Worm (Caenorhabditis elegans) whole organism, L2 larva: ENCODE results near the gene Y39A1A.31.

Experiments used
- C34F6.9 ChIP-seq: fragments of 150-350 bp; optimal IDR thresholded peaks from 2 replicates; lab custom pipeline; 2014; ENCODE audit warnings: missing biosample characterization, missing genetic modification characterization
- F13H6.1 ChIP-seq: sonication (generic microtip); optimal IDR thresholded peaks from 2 replicates; lab custom pipeline; 2016; ENCODE audit warnings: missing genetic modification characterization, missing compliant biosample characterization
- R02D3.7 ChIP-seq: fragments of 150-350 bp; optimal IDR thresholded peaks from 2 replicates; lab custom pipeline; 2014; ENCODE audit warnings: missing biosample characterization, missing genetic modification characterization
- Y55F3AM.14 ChIP-seq: fragments of 200-800 bp; sonication (Bioruptor generic); optimal IDR thresholded peaks from 2 replicates; lab custom pipeline; 2018; ENCODE audit warnings: mild to moderate bottlenecking, missing genetic modification characterization, missing compliant biosample characterization
- ZK546.5 ChIP-seq: sonication (generic microtip); optimal IDR thresholded peaks from 2 replicates; lab custom pipeline; 2017; ENCODE audit warnings: missing biosample characterization, missing genetic modification characterization
- alr-1 ChIP-seq: fragments of 150-350 bp; optimal IDR thresholded peaks from 2 replicates; lab custom pipeline; 2014; ENCODE audit warnings: missing biosample characterization, missing genetic modification characterization
- aly-2 ChIP-seq: fragments of 150-350 bp; optimal IDR thresholded peaks from 2 replicates; lab custom pipeline; 2014; ENCODE audit warnings: missing biosample characterization, missing genetic modification characterization
- ama-1 ChIP-seq: fragments of 150-350 bp; optimal IDR thresholded peaks from 2 replicates; lab custom pipeline; 2018; ENCODE audit warnings: inconsistent platforms
- blmp-1 ChIP-seq: sonication (generic microtip); optimal IDR thresholded peaks from 2 replicates; lab custom pipeline; 2017; ENCODE audit warnings: missing genetic modification characterization, mild to moderate bottlenecking, missing compliant biosample characterization, antibody characterized with exemption, moderate library complexity; ENCODE audit not compliant: insufficient read depth
- ceh-16 ChIP-seq: fragments of 150-350 bp; optimal IDR thresholded peaks from 2 replicates; lab custom pipeline; 2014; ENCODE audit warnings: missing biosample characterization, missing genetic modification characterization
- crh-2 ChIP-seq: sonication (generic microtip); optimal IDR thresholded peaks from 2 replicates; lab custom pipeline; 2017; ENCODE audit warnings: missing biosample characterization, missing genetic modification characterization
- dmd-4 ChIP-seq: sonication (generic microtip); optimal IDR thresholded peaks from 2 replicates; lab custom pipeline; 2017; ENCODE audit warnings: missing biosample characterization, missing genetic modification characterization
- egl-27 ChIP-seq: sonication (generic microtip); optimal IDR thresholded peaks from 3 replicates; lab custom pipeline; 2017; ENCODE audit warnings: missing biosample characterization, missing genetic modification reagents, missing genetic modification characterization
- elt-3 ChIP-seq: sonication (generic microtip); optimal IDR thresholded peaks from 2 replicates; lab custom pipeline; 2017; ENCODE audit warnings: missing biosample characterization, missing genetic modification characterization
- fos-1 ChIP-seq: fragments of 150-350 bp; optimal IDR thresholded peaks from 2 replicates; lab custom pipeline; 2014; ENCODE audit warnings: missing biosample characterization, missing genetic modification characterization
- gmeb-1 ChIP-seq: fragments of 150-350 bp; optimal IDR thresholded peaks from 2 replicates; lab custom pipeline; 2014; ENCODE audit warnings: missing biosample characterization, missing genetic modification characterization
- lin-11 ChIP-seq: fragments of 150-350 bp; sonication (generic microtip); optimal IDR thresholded peaks from 2 replicates; lab custom pipeline; 2014; ENCODE audit warnings: missing biosample characterization, missing genetic modification characterization, inconsistent platforms, mixed read lengths
- lin-13 ChIP-seq: fragments of 150-350 bp; optimal IDR thresholded peaks from 2 replicates; lab custom pipeline; 2014; ENCODE audit warnings: missing biosample characterization, missing genetic modification reagents, missing genetic modification characterization
- lin-39 ChIP-seq: fragments of 150-350 bp; optimal IDR thresholded peaks from 2 replicates; lab custom pipeline; 2014; ENCODE audit warnings: missing biosample characterization, missing genetic modification reagents, missing genetic modification characterization
- lsy-2 ChIP-seq, 2 experiments: fragments of 150-350 bp in 1 of 2; sonication (generic microtip) in 1 of 2; optimal IDR thresholded peaks; 2 replicates each; lab custom pipeline; 2014 to 2017; ENCODE audit warnings: missing biosample characterization in 2 of 2, missing genetic modification characterization in 2 of 2
- mab-5 ChIP-seq: fragments of 150-350 bp; optimal IDR thresholded peaks from 2 replicates; lab custom pipeline; 2014; ENCODE audit warnings: missing biosample characterization, missing genetic modification characterization
- mdl-1 ChIP-seq, 2 experiments: fragments of 150-350 bp in 1 of 2; sonication (generic microtip) in 1 of 2; optimal IDR thresholded peaks; 2 replicates each; lab custom pipeline; 2017; ENCODE audit warnings: missing biosample characterization in 2 of 2, missing genetic modification characterization in 2 of 2
- nhr-10 ChIP-seq: sonication (generic microtip); optimal IDR thresholded peaks from 2 replicates; lab custom pipeline; 2017; ENCODE audit warnings: missing biosample characterization, missing genetic modification characterization
- nhr-11 ChIP-seq: fragments of 150-350 bp; optimal IDR thresholded peaks from 2 replicates; lab custom pipeline; 2014; ENCODE audit warnings: missing biosample characterization, missing genetic modification characterization
- nhr-12 ChIP-seq: fragments of 150-350 bp; optimal IDR thresholded peaks from 2 replicates; lab custom pipeline; 2014; ENCODE audit warnings: missing biosample characterization, missing genetic modification characterization
- nhr-129 ChIP-seq: fragments of 150-350 bp; optimal IDR thresholded peaks from 2 replicates; lab custom pipeline; 2014; ENCODE audit warnings: missing biosample characterization, missing genetic modification characterization
- nhr-21 ChIP-seq: fragments of 150-350 bp; optimal IDR thresholded peaks from 2 replicates; lab custom pipeline; 2014; ENCODE audit warnings: missing biosample characterization, missing genetic modification characterization
- nhr-23 ChIP-seq: fragments of 150-350 bp; optimal IDR thresholded peaks from 2 replicates; lab custom pipeline; 2014; ENCODE audit warnings: missing biosample characterization, missing genetic modification reagents, missing genetic modification characterization
- nhr-237 ChIP-seq: fragments of 150-350 bp; optimal IDR thresholded peaks from 2 replicates; lab custom pipeline; 2014; ENCODE audit warnings: missing biosample characterization, missing genetic modification characterization
- nhr-25 ChIP-seq: fragments of 150-350 bp; sonication (generic microtip); optimal IDR thresholded peaks from 3 replicates; lab custom pipeline; 2014; ENCODE audit warnings: missing biosample characterization, missing genetic modification characterization
- nhr-6 ChIP-seq: fragments of 150-350 bp; optimal IDR thresholded peaks from 2 replicates; lab custom pipeline; 2014; ENCODE audit warnings: missing biosample characterization, missing genetic modification characterization
- nhr-77 ChIP-seq: fragments of 150-350 bp; optimal IDR thresholded peaks from 2 replicates; lab custom pipeline; 2014; ENCODE audit warnings: missing biosample characterization, missing genetic modification characterization
- peb-1 ChIP-seq: fragments of 150-350 bp; optimal IDR thresholded peaks from 2 replicates; lab custom pipeline; 2014; ENCODE audit warnings: missing biosample characterization, missing genetic modification characterization
- sem-4 ChIP-seq: fragments of 150-350 bp; optimal IDR thresholded peaks from 2 replicates; lab custom pipeline; 2014; ENCODE audit warnings: missing biosample characterization, missing genetic modification reagents, missing genetic modification characterization
- skn-1 ChIP-seq: sonication (generic microtip); optimal IDR thresholded peaks from 2 replicates; lab custom pipeline; 2017; ENCODE audit warnings: missing biosample characterization, missing genetic modification characterization
- sma-3 ChIP-seq: sonication (generic microtip); optimal IDR thresholded peaks from 2 replicates; lab custom pipeline; 2016; ENCODE audit warnings: missing genetic modification reagents, missing genetic modification characterization, missing compliant biosample characterization
- sma-9 ChIP-seq, 2 experiments: fragments of 150-350 bp in 1 of 2; sonication (generic microtip) in 1 of 2; optimal IDR thresholded peaks; 2 replicates each; lab custom pipeline; 2014 to 2016; ENCODE audit warnings: missing genetic modification characterization in 2 of 2, mild to moderate bottlenecking in 1 of 2, missing biosample characterization in 1 of 2, missing compliant biosample characterization in 1 of 2, missing genetic modification reagents in 1 of 2, moderate library complexity in 1 of 2
- snpc-4 ChIP-seq: fragments of 150-350 bp; optimal IDR thresholded peaks from 2 replicates; lab custom pipeline; 2014; ENCODE audit warnings: missing biosample characterization, missing genetic modification characterization
- unc-55 ChIP-seq: fragments of 150-350 bp; sonication (generic microtip); optimal IDR thresholded peaks from 3 replicates; lab custom pipeline; 2014; ENCODE audit warnings: missing biosample characterization, missing genetic modification reagents, missing genetic modification characterization
- unc-62 ChIP-seq: fragments of 150-350 bp; optimal IDR thresholded peaks from 2 replicates; lab custom pipeline; 2014; ENCODE audit warnings: missing biosample characterization, missing genetic modification reagents, missing genetic modification characterization
- zag-1 ChIP-seq: fragments of 150-350 bp; optimal IDR thresholded peaks from 2 replicates; lab custom pipeline; 2014; ENCODE audit warnings: missing biosample characterization, missing genetic modification characterization
- ztf-1 ChIP-seq: fragments of 200-800 bp; sonication (Bioruptor generic); conservative IDR thresholded peaks from 2 replicates; pipeline ENCODE4 v1.3.6; 2022; ENCODE audit warnings: missing genetic modification characterization, missing compliant biosample characterization
- ztf-11 ChIP-seq: sonication (generic microtip); optimal IDR thresholded peaks from 2 replicates; lab custom pipeline; 2017; ENCODE audit warnings: missing biosample characterization, missing genetic modification characterization

The Y39A1A.31 gene

DNA sequence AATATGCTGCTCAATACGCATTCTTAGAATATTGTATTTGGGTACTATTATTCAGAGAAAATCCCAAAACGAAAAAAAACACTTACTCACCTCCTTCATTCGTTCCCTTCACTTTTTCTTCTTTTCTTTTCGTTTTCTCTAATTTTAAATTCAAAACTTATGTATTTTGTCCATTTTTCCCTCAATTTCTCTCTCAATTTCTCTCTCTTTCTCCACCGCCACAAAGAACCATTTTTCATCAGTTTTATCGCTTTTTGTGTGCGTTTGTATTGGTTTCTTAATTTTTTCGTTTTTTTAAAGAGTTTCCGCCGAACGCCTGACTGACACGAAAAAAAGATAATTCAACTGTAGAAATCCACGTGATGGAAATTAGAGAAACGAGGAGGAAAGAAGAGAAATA, 34.2 kb downstream of the Y39A1A.31 start, which contains the start of gene cnt-2:
TSS of gene cnt-2 (plus strand) at position 301 of the 400 bp plus-strand sequence.
- TF ChIP-seq nhr-77 (tag; lab: Kevin White, UChicago) (no peak), crh-2 (no peak), sma-3 (GFP tag; lab: Kevin White, UChicago) (no peak), nhr-6 (tag; lab: Kevin White, UChicago) (no peak), unc-62 (GFP tag; lab: Kevin White, UChicago) (no peak), mdl-1 (tag; optimal IDR thresholded peaks at IDR 0.05; lab: Kevin White, UChicago) (no peak), ztf-11 (tag; lab: Kevin White, UChicago) (no peak), lin-11 (tag; lab: Kevin White, UChicago) (no peak)

DNA sequence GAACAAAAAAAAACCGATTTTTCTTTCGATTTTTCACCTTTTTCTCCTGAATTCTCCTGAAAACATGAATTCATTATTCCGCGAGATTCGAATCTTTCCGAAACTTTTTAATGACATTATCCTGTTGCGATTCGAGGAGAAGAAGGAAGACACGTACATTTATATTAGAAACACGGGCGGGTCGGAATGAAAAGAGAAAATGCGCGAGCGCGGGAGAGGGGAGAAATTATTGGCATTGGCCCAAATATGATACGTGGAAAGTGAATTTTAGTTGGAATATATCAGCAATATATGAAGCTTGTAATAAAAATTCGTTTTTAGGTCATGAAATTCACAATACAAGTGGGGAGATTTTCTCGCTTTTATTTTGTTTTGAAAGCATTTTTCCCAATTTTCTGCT, 35.5 kb downstream of the Y39A1A.31 start:
- no peak for TF ChIP-seq nhr-25
- TF ChIP-seq lin-11 (tag; lab: Kevin White, UChicago), result no peak
- TF ChIP-seq nhr-21 (tag; lab: Kevin White, UChicago), result no peak
- no peak for TF ChIP-seq ztf-11 (tag; lab: Kevin White, UChicago)
- no peak for TF ChIP-seq sem-4 (tag; lab: Kevin White, UChicago)
- TF ChIP-seq nhr-237 (tag; lab: Kevin White, UChicago), result no peak
- no peak for TF ChIP-seq crh-2
- no peak for TF ChIP-seq egl-27
- TF ChIP-seq zag-1 (tag; lab: Kevin White, UChicago), result no peak
- no peak for TF ChIP-seq unc-62 (GFP tag; lab: Kevin White, UChicago)
- TF ChIP-seq snpc-4 (tag; lab: Kevin White, UChicago), result no peak

DNA sequence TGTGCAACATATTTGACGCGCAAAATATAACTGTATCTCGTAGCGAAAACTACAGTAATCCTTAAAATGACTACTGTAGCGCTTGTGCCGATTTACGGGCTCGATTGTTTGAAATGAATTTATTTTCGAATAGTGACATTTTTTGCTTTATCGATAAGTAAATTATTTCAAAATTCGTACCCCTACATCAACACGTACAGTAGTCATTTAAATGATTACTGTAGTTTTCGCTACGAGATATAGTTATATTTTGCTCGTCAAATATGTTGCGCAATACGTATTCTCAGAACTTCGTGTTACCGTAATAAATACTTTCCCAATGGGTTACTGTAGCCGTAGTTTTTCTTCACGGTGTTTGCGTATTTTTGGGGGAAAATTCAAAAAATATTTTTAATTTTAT, 36.1 kb downstream of the Y39A1A.31 start:
- TF ChIP-seq ama-1 (lab: Kevin White, UChicago) (no peak), nhr-6 (tag; lab: Kevin White, UChicago) (no peak), R02D3.7 (tag; lab: Kevin White, UChicago) (no peak), snpc-4 (tag; lab: Kevin White, UChicago) (no peak), mdl-1 (tag; optimal IDR thresholded peaks at IDR 0.05; lab: Kevin White, UChicago) (no peak), sma-3 (GFP tag; lab: Kevin White, UChicago) (no peak), nhr-23 (tag; lab: Kevin White, UChicago) (no peak), ZK546.5 (tag; lab: Kevin White, UChicago) (no peak), elt-3 (tag; lab: Kevin White, UChicago) (no peak), lin-13 (GFP tag; lab: Kevin White, UChicago) (no peak), blmp-1 (no peak), C34F6.9 (tag; lab: Kevin White, UChicago) (no peak)
- TF ChIP-seq, all 48 proteins: peak for 0

DNA sequence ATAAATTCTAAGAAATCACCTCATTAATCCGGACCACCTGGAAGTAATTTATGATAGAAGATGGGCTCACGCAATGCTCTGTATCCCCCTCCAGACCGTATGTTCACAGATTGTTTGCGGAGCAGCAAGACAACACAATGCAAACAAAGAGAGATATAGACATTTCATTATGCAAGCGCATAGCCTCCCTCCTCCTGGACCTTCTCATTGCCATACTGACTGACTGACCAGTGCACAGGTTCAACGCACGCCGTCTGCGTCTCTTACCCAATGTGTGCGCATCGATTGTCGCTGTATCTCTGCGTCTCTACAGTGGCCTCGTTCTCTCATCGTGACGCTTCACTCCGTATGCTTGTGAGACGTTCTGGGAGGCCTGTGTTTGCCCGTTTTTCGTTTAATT, 37.3 kb downstream of the Y39A1A.31 start:
- TF ChIP-seq F13H6.1 (tag; lab: Kevin White, UChicago), result peak; percentile 83
- no peak for TF ChIP-seq nhr-11
- no peak for TF ChIP-seq skn-1 (tag; lab: Kevin White, UChicago)
- TF ChIP-seq ztf-11 (tag; lab: Kevin White, UChicago), result no peak
- TF ChIP-seq fos-1, result peak; percentile 18
- TF ChIP-seq lsy-2 (tag; optimal IDR thresholded peaks at IDR 0.05; lab: Kevin White, UChicago), result peak; percentile 38 to 61
- TF ChIP-seq mdl-1 (tag; optimal IDR thresholded peaks at IDR 0.05; lab: Kevin White, UChicago), result peak in 1 of 2 experiments; percentile 24
- no peak for TF ChIP-seq ceh-16 (tag; lab: Kevin White, UChicago)
- TF ChIP-seq lin-39, result no peak
- peak; percentile 5 for TF ChIP-seq egl-27
- no peak for TF ChIP-seq blmp-1
- TF ChIP-seq dmd-4 (tag; lab: Kevin White, UChicago), result no peak
- peak; percentile 46 for TF ChIP-seq nhr-129 (tag; lab: Kevin White, UChicago)
- TF ChIP-seq gmeb-1, result no peak
- peak; percentile 62 for TF ChIP-seq unc-55 (GFP tag; lab: Kevin White, UChicago)
- peak; percentile 34 for TF ChIP-seq lin-11 (tag; lab: Kevin White, UChicago)
- TF ChIP-seq alr-1 (tag; lab: Kevin White, UChicago), result no peak
- TF ChIP-seq crh-2, result peak; percentile 20
- no peak for TF ChIP-seq nhr-10 (tag; lab: Kevin White, UChicago)
- no peak for TF ChIP-seq Y55F3AM.14 (GFP tag; lab: Kevin White, UChicago)
- peak; percentile 20 for TF ChIP-seq zag-1 (tag; lab: Kevin White, UChicago)
- TF ChIP-seq lin-13 (GFP tag; lab: Kevin White, UChicago), result no peak
- no peak for TF ChIP-seq aly-2
- TF ChIP-seq mab-5 (tag; lab: Kevin White, UChicago), result peak; percentile 20
- no peak for TF ChIP-seq peb-1 (tag; lab: Kevin White, UChicago)
- TF ChIP-seq nhr-6 (tag; lab: Kevin White, UChicago), result no peak
- TF ChIP-seq sma-9 (GFP tag; optimal IDR thresholded peaks at IDR 0.05; lab: Kevin White, UChicago), result no peak
- TF ChIP-seq sma-9 (tag; optimal IDR thresholded peaks at IDR 0.05; lab: Kevin White, UChicago), result no peak
- TF ChIP-seq nhr-25, result peak; percentile 6
- TF ChIP-seq ztf-1 (GFP tag; lab: Robert Waterston, UW), result no peak
- TF ChIP-seq C34F6.9 (tag; lab: Kevin White, UChicago), result peak; percentile 53
- TF ChIP-seq nhr-237 (tag; lab: Kevin White, UChicago), result no peak
- no peak for TF ChIP-seq nhr-12 (tag; lab: Kevin White, UChicago)
- TF ChIP-seq R02D3.7 (tag; lab: Kevin White, UChicago), result no peak
- TF ChIP-seq nhr-23 (tag; lab: Kevin White, UChicago), result no peak
- no peak for TF ChIP-seq unc-62 (GFP tag; lab: Kevin White, UChicago)
